Worm (Caenorhabditis elegans) whole organism, L4 larva: ENCODE results near the gene W06B4.1.

Experiments
- hif-1 ChIP-seq, 2 experiments: sonication (generic microtip); optimal IDR thresholded peaks; 2 replicates each; lab custom pipeline; 2016 to 2017; ENCODE audit warnings: missing compliant biosample characterization in 2 of 2, missing genetic modification characterization in 2 of 2, missing genetic modification reagents in 2 of 2, missing genotype in 2 of 2, mild to moderate bottlenecking in 1 of 2
- skn-1 ChIP-seq: fragments of 150-350 bp; optimal IDR thresholded peaks from 2 replicates; lab custom pipeline; 2014; ENCODE audit warnings: missing biosample characterization, missing genetic modification characterization
- snpc-1.2 ChIP-seq: fragments of 200-800 bp; sonication (Bioruptor generic); IDR thresholded peaks from 2 replicates; pipeline ENCODE4 v1.3.6; 2022; ENCODE audit warnings: missing genetic modification reagents, missing genetic modification characterization, missing compliant biosample characterization
- ztf-11 ChIP-seq: fragments of 150-350 bp; optimal IDR thresholded peaks from 2 replicates; lab custom pipeline; 2014; ENCODE audit warnings: missing biosample characterization, missing genetic modification characterization

ce11 chrII:4518300-4518907, 47.0 kb downstream of the W06B4.1 start, which contains the start of gene hlh-1:
- TF ChIP-seq skn-1 (tag; lab: Kevin White, UChicago) (no peak), snpc-1.2 (GFP tag; lab: Robert Waterston, UW) (no peak), hif-1 (tag; optimal IDR thresholded peaks at IDR 0.05; lab: Kevin White, UChicago) (no peak), ztf-11 (tag; lab: Kevin White, UChicago) (no peak)
